Worm (Caenorhabditis elegans) whole organism, L4 larva: ENCODE data around the gene plk-3.

Experiments used
- F37D6.2 ChIP-seq: sonication (generic microtip); optimal IDR thresholded peaks from 2 replicates; lab custom pipeline; 2016; ENCODE audit warnings: mild to moderate bottlenecking, missing genetic modification characterization, missing compliant biosample characterization
- T20F7.1 ChIP-seq: fragments of 200-800 bp; sonication (Bioruptor generic); optimal IDR thresholded peaks from 2 replicates; lab custom pipeline; 2018; ENCODE audit warnings: mild to moderate bottlenecking, missing genetic modification characterization, missing compliant biosample characterization
- Y48G9A.11 ChIP-seq: fragments of 200-800 bp; sonication (Bioruptor generic); IDR thresholded peaks from 2 replicates; pipeline ENCODE4 v1.3.6; 2022; ENCODE audit warnings: missing genetic modification reagents, missing genetic modification characterization, missing compliant biosample characterization
- Y75B8A.6 ChIP-seq: fragments of 200-800 bp; sonication (Bioruptor generic); IDR thresholded peaks from 2 replicates; pipeline ENCODE4 v1.3.6; 2022; ENCODE audit warnings: missing genetic modification reagents, missing genetic modification characterization, missing compliant biosample characterization
- ZK337.2 ChIP-seq: fragments of 200-800 bp; sonication (Bioruptor generic); IDR thresholded peaks from 2 replicates; pipeline ENCODE4 v1.3.6; 2022; ENCODE audit warnings: missing genetic modification reagents, missing genetic modification characterization, missing compliant biosample characterization
- ZK546.5 ChIP-seq, 2 experiments: sonication (generic microtip); optimal IDR thresholded peaks; 2 replicates each; lab custom pipeline; 2017; ENCODE audit warnings: missing biosample characterization in 2 of 2, missing genetic modification characterization in 2 of 2
- aha-1 ChIP-seq: fragments of 150-350 bp; peaks from one replicate; lab custom pipeline; 2014; ENCODE audit warnings: missing biosample characterization, missing genetic modification characterization
- attf-4 ChIP-seq: sonication (generic microtip); optimal IDR thresholded peaks from 3 replicates; lab custom pipeline; 2017; ENCODE audit warnings: missing biosample characterization, missing genetic modification characterization
- ceh-32 ChIP-seq: sonication (generic microtip); optimal IDR thresholded peaks from 2 replicates; lab custom pipeline; 2016; ENCODE audit warnings: mild to moderate bottlenecking, missing genetic modification characterization, missing compliant biosample characterization; ENCODE audit not compliant: poor library complexity
- ces-1 ChIP-seq: fragments of 150-350 bp; sonication (generic microtip); optimal IDR thresholded peaks from 4 replicates; lab custom pipeline; 2014; ENCODE audit warnings: missing biosample characterization, missing genetic modification reagents, missing genetic modification characterization
- daf-16 ChIP-seq, 3 experiments: sonication (generic microtip); optimal IDR thresholded peaks; 2 replicates each; lab custom pipeline; 2016 to 2017; ENCODE audit warnings: missing genetic modification characterization in 3 of 3, missing genetic modification reagents in 3 of 3, mild to moderate bottlenecking in 2 of 3, missing compliant biosample characterization in 2 of 3, missing biosample characterization in 1 of 3, moderate library complexity in 1 of 3
- dmd-6 ChIP-seq: fragments of 200-800 bp; sonication (Bioruptor generic); IDR thresholded peaks from 2 replicates; pipeline ENCODE4 v1.3.6; 2022; ENCODE audit warnings: missing genetic modification reagents, missing genetic modification characterization, missing compliant biosample characterization
- dpl-1 ChIP-seq: fragments of 150-350 bp; optimal IDR thresholded peaks from 2 replicates; lab custom pipeline; 2014; ENCODE audit warnings: missing biosample characterization, missing genetic modification reagents, missing genetic modification characterization
- fkh-10 ChIP-seq: fragments of 150-350 bp; optimal IDR thresholded peaks from 2 replicates; lab custom pipeline; 2014; ENCODE audit warnings: missing biosample characterization, missing genetic modification reagents, missing genetic modification characterization
- hif-1 ChIP-seq, 2 experiments: sonication (generic microtip); optimal IDR thresholded peaks; 2 replicates each; lab custom pipeline; 2016 to 2017; ENCODE audit warnings: missing compliant biosample characterization in 2 of 2, missing genetic modification characterization in 2 of 2, missing genetic modification reagents in 2 of 2, missing genotype in 2 of 2, mild to moderate bottlenecking in 1 of 2
- hlh-11 ChIP-seq: fragments of 200-800 bp; sonication (Bioruptor generic); optimal IDR thresholded peaks from 2 replicates; lab custom pipeline; 2018; ENCODE audit warnings: mild to moderate bottlenecking, missing genetic modification characterization, missing compliant biosample characterization
- lin-1 ChIP-seq: fragments of 200-800 bp; sonication (Bioruptor generic); IDR thresholded peaks from 2 replicates; pipeline ENCODE4 v1.3.6; 2022; ENCODE audit warnings: missing genetic modification reagents, missing genetic modification characterization, missing compliant biosample characterization
- lin-13 ChIP-seq: fragments of 150-350 bp; optimal IDR thresholded peaks from 2 replicates; lab custom pipeline; 2014; ENCODE audit warnings: missing biosample characterization, missing genetic modification reagents, missing genetic modification characterization
- lin-29 ChIP-seq: fragments of 200-800 bp; sonication (Bioruptor generic); IDR thresholded peaks from 2 replicates; pipeline ENCODE4 v1.3.6; 2022; ENCODE audit warnings: missing genetic modification reagents, missing genetic modification characterization, missing compliant biosample characterization
- lin-38 ChIP-seq: fragments of 200-800 bp; sonication (Bioruptor generic); IDR thresholded peaks from 2 replicates; pipeline ENCODE4 v1.3.6; 2022; ENCODE audit warnings: missing genetic modification reagents, missing genetic modification characterization, missing compliant biosample characterization
- madf-9 ChIP-seq: fragments of 200-800 bp; sonication (Bioruptor generic); conservative IDR thresholded peaks from 2 replicates; pipeline ENCODE4 v1.3.6; 2022; ENCODE audit warnings: missing genetic modification reagents, missing genetic modification characterization, missing compliant biosample characterization
- mdt-29 ChIP-seq: fragments of 200-800 bp; sonication (Bioruptor generic); IDR thresholded peaks from 2 replicates; pipeline ENCODE4 v1.3.6; 2022; ENCODE audit warnings: missing genetic modification reagents, missing genetic modification characterization, missing compliant biosample characterization
- mes-2 ChIP-seq: sonication (generic microtip); optimal IDR thresholded peaks from 2 replicates; lab custom pipeline; 2016; ENCODE audit warnings: missing genotype, mild to moderate bottlenecking, missing genetic modification characterization, missing compliant biosample characterization; ENCODE audit not compliant: poor library complexity, severe bottlenecking
- mxl-2 ChIP-seq: fragments of 200-800 bp; sonication (Bioruptor generic); conservative IDR thresholded peaks from 2 replicates; pipeline ENCODE4 v1.3.6; 2022; ENCODE audit warnings: missing genetic modification reagents, missing genetic modification characterization, missing compliant biosample characterization
- mxl-3 ChIP-seq: fragments of 200-800 bp; sonication (Bioruptor generic); optimal IDR thresholded peaks from 2 replicates; lab custom pipeline; 2018; ENCODE audit warnings: mild to moderate bottlenecking, missing genetic modification characterization, missing compliant biosample characterization
- nhr-111 ChIP-seq: fragments of 200-800 bp; sonication (Bioruptor generic); optimal IDR thresholded peaks from 2 replicates; lab custom pipeline; 2018; ENCODE audit warnings: mild to moderate bottlenecking, missing genetic modification characterization, missing compliant biosample characterization
- nhr-76 ChIP-seq: fragments of 150-350 bp; optimal IDR thresholded peaks from 2 replicates; lab custom pipeline; 2014; ENCODE audit warnings: missing biosample characterization, missing genetic modification characterization
- pqm-1 ChIP-seq: sonication (generic microtip); optimal IDR thresholded peaks from 2 replicates; lab custom pipeline; 2017; ENCODE audit warnings: missing biosample characterization, missing genetic modification characterization
- snpc-4 ChIP-seq: fragments of 150-350 bp; optimal IDR thresholded peaks from 2 replicates; lab custom pipeline; 2014; ENCODE audit warnings: missing biosample characterization, missing genetic modification characterization
- tag-97 ChIP-seq: fragments of 200-800 bp; sonication (Bioruptor generic); IDR thresholded peaks from 2 replicates; pipeline ENCODE4 v1.3.6; 2022; ENCODE audit warnings: missing genetic modification characterization, missing compliant biosample characterization
- tra-1 ChIP-seq: fragments of 200-800 bp; sonication (Bioruptor generic); IDR thresholded peaks from 2 replicates; pipeline ENCODE4 v1.3.6; 2022; ENCODE audit warnings: missing genetic modification reagents, missing genetic modification characterization, missing compliant biosample characterization
- unc-62 ChIP-seq, 3 experiments: fragments of 150-350 bp in 1 of 3; sonication (generic microtip); optimal IDR thresholded peaks in 2 of 3; peaks in 1 of 3; 1 replicate in 1 of 3; 2 replicates in 2 of 3; lab custom pipeline; 2014 to 2017; ENCODE audit warnings: missing biosample characterization in 3 of 3, missing genetic modification characterization in 3 of 3, missing genetic modification reagents in 3 of 3, missing genotype in 1 of 3
- zip-11 ChIP-seq: fragments of 200-800 bp; sonication (Bioruptor generic); IDR thresholded peaks from 2 replicates; pipeline ENCODE4 v1.3.6; 2022; ENCODE audit warnings: missing genetic modification characterization, missing compliant biosample characterization
- ztf-11 ChIP-seq: fragments of 150-350 bp; optimal IDR thresholded peaks from 2 replicates; lab custom pipeline; 2014; ENCODE audit warnings: missing biosample characterization, missing genetic modification characterization
- ztf-7 ChIP-seq: fragments of 150-350 bp; optimal IDR thresholded peaks from 2 replicates; lab custom pipeline; 2014; ENCODE audit warnings: missing biosample characterization, missing genetic modification characterization

The plk-3 gene

ce11 chrIV:7467170-7467569 lies 5.8 kb downstream of the plk-3 start:
- TF ChIP-seq tra-1 (GFP tag; lab: Robert Waterston, UW), result 0 out of 2 replicates have a peak, but pooled peaks have one; percentile 15
- peak; percentile 48 for TF ChIP-seq pqm-1 (tag; lab: Kevin White, UChicago)
- no peak for TF ChIP-seq fkh-10 (GFP tag; lab: Kevin White, UChicago)

- no peak for TF ChIP-seq attf-4 (tag; lab: Kevin White, UChicago)
- no peak for TF ChIP-seq ztf-7 (tag; lab: Kevin White, UChicago)
- no peak for TF ChIP-seq lin-29
- no peak for TF ChIP-seq unc-62 (GFP tag; optimal IDR thresholded peaks at IDR 0.05 in 1 of 2; lab: Kevin White, UChicago)
- no peak for TF ChIP-seq unc-62 (tag; optimal IDR thresholded peaks at IDR 0.05; lab: Kevin White, UChicago)
- no peak for TF ChIP-seq nhr-76
- no peak for TF ChIP-seq madf-9 (GFP tag; lab: Robert Waterston, UW)
- no peak for TF ChIP-seq dpl-1 (GFP tag; lab: Kevin White, UChicago)
- no peak for TF ChIP-seq mxl-3 (GFP tag; lab: Kevin White, UChicago)
- no peak for TF ChIP-seq daf-16 (GFP tag; optimal IDR thresholded peaks at IDR 0.05; lab: Kevin White, UChicago)
- no peak for TF ChIP-seq daf-16 (tag; optimal IDR thresholded peaks at IDR 0.05; lab: Kevin White, UChicago)
- TF ChIP-seq mes-2 (tag; lab: Kevin White, UChicago), result no peak
- TF ChIP-seq snpc-4, result no peak
- no peak for TF ChIP-seq dmd-6 (GFP tag; lab: Robert Waterston, UW)
- no peak for TF ChIP-seq lin-1 (GFP tag; lab: Robert Waterston, UW)
- TF ChIP-seq Y48G9A.11 (GFP tag; lab: Robert Waterston, UW), result no peak
- TF ChIP-seq lin-13 (GFP tag; lab: Kevin White, UChicago), result no peak
- TF ChIP-seq ces-1 (GFP tag; lab: Kevin White, UChicago), result no peak
- TF ChIP-seq zip-11 (GFP tag; lab: Robert Waterston, UW), result no peak
- no peak for TF ChIP-seq ceh-32
- TF ChIP-seq, all 104 proteins: peak for 0
Observed at ce11 chrIV:7465857-7466256, 7.2 kb downstream of the plk-3 start, which contains the start of gene F13B6.3. TSS of gene F13B6.3 (minus strand) at chrIV:7465957.

- TF ChIP-seq nhr-111 (GFP tag; lab: Kevin White, UChicago) (no peak), lin-38 (no peak), tra-1 (GFP tag; lab: Robert Waterston, UW) (no peak), ztf-7 (tag; lab: Kevin White, UChicago) (no peak), hif-1 (tag; optimal IDR thresholded peaks at IDR 0.05; lab: Kevin White, UChicago) (no peak), ZK337.2 (no peak), unc-62 (GFP tag; optimal IDR thresholded peaks at IDR 0.05 in 1 of 2; lab: Kevin White, UChicago) (no peak), unc-62 (tag; optimal IDR thresholded peaks at IDR 0.05; lab: Kevin White, UChicago) (no peak), T20F7.1 (GFP tag; lab: Kevin White, UChicago) (no peak), ztf-11 (tag; lab: Kevin White, UChicago) (no peak), hlh-11 (tag; lab: Kevin White, UChicago) (no peak), Y48G9A.11 (GFP tag; lab: Robert Waterston, UW) (no peak), Y75B8A.6 (GFP tag; lab: Robert Waterston, UW) (no peak), attf-4 (tag; lab: Kevin White, UChicago) (no peak), ZK546.5 (tag; optimal IDR thresholded peaks at IDR 0.05; lab: Kevin White, UChicago) (no peak), zip-11 (GFP tag; lab: Robert Waterston, UW) (no peak), mdt-29 (GFP tag; lab: Robert Waterston, UW) (no peak), ceh-32 (no peak), madf-9 (GFP tag; lab: Robert Waterston, UW) (no peak), mes-2 (tag; lab: Kevin White, UChicago) (no peak), aha-1 (tag; lab: Kevin White, UChicago) (no peak)
- TF ChIP-seq, all 104 proteins: peak for 0
Observed at ce11 chrIV:7460225-7460624, 12.8 kb downstream of the plk-3 start, which contains the start of gene F13B6.2. TSS of gene F13B6.2 (minus strand) at chrIV:7460325.

ce11 chrIV:7456225-7456624 lies 16.8 kb downstream of the plk-3 start, which contains the start of gene F13B6.1:
TSS of gene F13B6.1 (plus strand) at chrIV:7456525.
- no peak for TF ChIP-seq mxl-2 (GFP tag; lab: Robert Waterston, UW)
- TF ChIP-seq F37D6.2 (tag; lab: Kevin White, UChicago), result no peak
- TF ChIP-seq ztf-11 (tag; lab: Kevin White, UChicago), result no peak
- TF ChIP-seq tag-97 (GFP tag; lab: Robert Waterston, UW), result no peak
- TF ChIP-seq, all 104 proteins: peak for 0
